Fruit fly (Drosophila melanogaster) whole organism, adult: ENCODE results near the gene Pex7.
A peak's percentile ranks its signal among the peaks of the same experiment; 100 is the strongest.

Source experiments
- CG11617 ChIP-seq: fragments of 200-800 bp; sonication (Bioruptor generic); optimal IDR thresholded peaks from 2 replicates; lab custom pipeline; 2017; ENCODE audit warnings: mild to moderate bottlenecking, missing biosample characterization, missing genetic modification reagents, missing genetic modification characterization
- CG12768 ChIP-seq: fragments of 200-800 bp; sonication (Bioruptor generic); optimal IDR thresholded peaks from 2 replicates; lab custom pipeline; 2017; ENCODE audit warnings: missing biosample characterization, missing genetic modification characterization, mild to moderate bottlenecking, moderate library complexity, missing genetic modification reagents
- CG14711 ChIP-seq: fragments of 200-800 bp; sonication (Bioruptor generic); optimal IDR thresholded peaks from 2 replicates; lab custom pipeline; 2018; ENCODE audit warnings: missing biosample characterization, mild to moderate bottlenecking, missing genetic modification characterization, moderate library complexity
- CG1620 ChIP-seq: fragments of 200-800 bp; sonication (Bioruptor generic); optimal IDR thresholded peaks from 2 replicates; lab custom pipeline; 2016; ENCODE audit warnings: missing biosample characterization, missing genetic modification characterization
- CG33017 ChIP-seq: fragments of 200-800 bp; sonication (Bioruptor generic); optimal IDR thresholded peaks from 2 replicates; lab custom pipeline; 2018; ENCODE audit warnings: missing biosample characterization, mild to moderate bottlenecking, missing genetic modification characterization, moderate library complexity
- CG5204 ChIP-seq: fragments of 200-800 bp; sonication (Bioruptor generic); optimal IDR thresholded peaks from 2 replicates; lab custom pipeline; 2016; ENCODE audit warnings: missing biosample characterization, missing genetic modification characterization
- CG7045 ChIP-seq: fragments of 200-800 bp; sonication (Bioruptor generic); optimal IDR thresholded peaks from 2 replicates; lab custom pipeline; 2017; ENCODE audit warnings: missing biosample characterization, mild to moderate bottlenecking, missing genetic modification characterization
- CG7101 ChIP-seq: fragments of 200-800 bp; sonication (Bioruptor generic); optimal IDR thresholded peaks from 2 replicates; lab custom pipeline; 2018; ENCODE audit warnings: missing biosample characterization, mild to moderate bottlenecking, missing genetic modification characterization, moderate library complexity
- Clk ChIP-seq: fragments of 200-800 bp; sonication (Bioruptor generic); optimal IDR thresholded peaks from 2 replicates; lab custom pipeline; 2017; ENCODE audit warnings: missing biosample characterization, missing genetic modification characterization
- Crg-1 ChIP-seq: fragments of 200-800 bp; sonication (Bioruptor generic); optimal IDR thresholded peaks from 2 replicates; lab custom pipeline; 2016; ENCODE audit warnings: missing biosample characterization, missing genetic modification characterization
- Hr96 ChIP-seq: fragments of 200-800 bp; sonication (Bioruptor generic); optimal IDR thresholded peaks from 2 replicates; lab custom pipeline; 2016; ENCODE audit warnings: missing biosample characterization, missing genetic modification characterization
- Mnt ChIP-seq: fragments of 200-800 bp; sonication (Bioruptor generic); optimal IDR thresholded peaks from 2 replicates; lab custom pipeline; 2016; ENCODE audit warnings: missing biosample characterization, mild to moderate bottlenecking, missing genetic modification characterization
- bab1 ChIP-seq: fragments of 200-800 bp; sonication (Bioruptor generic); optimal IDR thresholded peaks from 3 replicates; lab custom pipeline; 2019; ENCODE audit warnings: missing biosample characterization, mild to moderate bottlenecking, missing genetic modification characterization, moderate library complexity
- cic ChIP-seq: fragments of 200-800 bp; sonication (Bioruptor generic); optimal IDR thresholded peaks from 2 replicates; lab custom pipeline; 2017; ENCODE audit warnings: missing biosample characterization, mild to moderate bottlenecking, missing genetic modification characterization, moderate library complexity
- cnc ChIP-seq, 2 experiments: fragments of >200 bp; optimal IDR thresholded peaks; 2 replicates each; lab custom pipeline; 2017
- kay ChIP-seq: fragments of 200-800 bp; sonication (Bioruptor generic); peaks from one replicate; lab custom pipeline; 2016; ENCODE audit warnings: missing biosample characterization, missing genetic modification characterization, borderline replicate concordance
- ovo ChIP-seq: fragments of 200-800 bp; sonication (Bioruptor generic); optimal IDR thresholded peaks from 2 replicates; lab custom pipeline; 2016; ENCODE audit warnings: missing biosample characterization, missing genetic modification characterization
- pad ChIP-seq: fragments of 200-800 bp; sonication (Bioruptor generic); optimal IDR thresholded peaks from 3 replicates; lab custom pipeline; 2017; ENCODE audit warnings: missing biosample characterization, missing genetic modification characterization, mild to moderate bottlenecking, moderate library complexity, missing genetic modification reagents
- tj ChIP-seq: fragments of 200-800 bp; sonication (Bioruptor generic); optimal IDR thresholded peaks from 3 replicates; lab custom pipeline; 2017; ENCODE audit warnings: missing biosample characterization, mild to moderate bottlenecking, missing genetic modification characterization, moderate library complexity
- toe ChIP-seq: fragments of 200-800 bp; sonication (Bioruptor generic); optimal IDR thresholded peaks from 2 replicates; lab custom pipeline; 2016; ENCODE audit warnings: missing biosample characterization, missing genetic modification characterization

Pex7 gene

DNA sequence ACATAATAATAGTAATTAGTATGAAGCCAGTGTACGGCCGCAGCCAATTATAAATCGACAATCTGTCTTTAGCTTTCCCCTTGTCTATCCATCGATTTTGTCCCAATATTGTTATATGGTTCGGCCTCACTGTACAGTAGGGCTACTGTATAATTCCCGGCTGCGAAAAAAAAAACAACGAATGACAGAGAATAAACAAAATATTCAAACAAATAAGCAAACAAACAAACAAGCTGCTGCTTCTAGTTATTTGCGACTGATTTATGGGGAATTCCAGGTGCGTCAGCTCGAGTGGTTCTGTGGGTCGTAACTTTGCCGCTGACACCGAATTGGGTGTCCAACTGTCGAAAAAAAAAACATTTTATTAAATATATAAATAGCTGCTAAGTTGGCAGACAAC lies 42.7 kb downstream of the Pex7 start:
- TF ChIP-seq CG7101: peak; percentile 21
- no peak for TF ChIP-seq ovo (GFP tag; lab: Kevin White, UChicago)
- TF ChIP-seq bab1: no peak

DNA sequence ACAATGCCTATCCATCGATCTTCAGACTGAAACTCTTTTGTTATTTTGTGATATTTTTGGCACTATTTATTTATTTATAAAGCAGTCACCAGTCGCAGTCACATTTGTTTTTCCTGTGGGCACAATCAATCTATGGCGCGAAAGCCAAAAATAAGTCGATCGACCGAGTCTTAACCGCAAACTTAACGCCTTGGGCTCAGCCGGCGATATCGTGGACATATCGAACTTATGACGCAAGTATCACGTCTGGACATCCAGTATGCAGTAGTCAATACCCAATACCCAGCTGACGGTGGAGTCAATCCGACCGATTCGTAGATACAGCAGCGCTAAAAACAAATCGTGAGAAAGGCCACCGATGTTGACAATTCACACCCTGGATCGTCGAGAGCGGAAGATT lies 43.7 kb downstream of the Pex7 start:
- TF ChIP-seq Clk (GFP tag; lab: Kevin White, UChicago): no peak

DNA sequence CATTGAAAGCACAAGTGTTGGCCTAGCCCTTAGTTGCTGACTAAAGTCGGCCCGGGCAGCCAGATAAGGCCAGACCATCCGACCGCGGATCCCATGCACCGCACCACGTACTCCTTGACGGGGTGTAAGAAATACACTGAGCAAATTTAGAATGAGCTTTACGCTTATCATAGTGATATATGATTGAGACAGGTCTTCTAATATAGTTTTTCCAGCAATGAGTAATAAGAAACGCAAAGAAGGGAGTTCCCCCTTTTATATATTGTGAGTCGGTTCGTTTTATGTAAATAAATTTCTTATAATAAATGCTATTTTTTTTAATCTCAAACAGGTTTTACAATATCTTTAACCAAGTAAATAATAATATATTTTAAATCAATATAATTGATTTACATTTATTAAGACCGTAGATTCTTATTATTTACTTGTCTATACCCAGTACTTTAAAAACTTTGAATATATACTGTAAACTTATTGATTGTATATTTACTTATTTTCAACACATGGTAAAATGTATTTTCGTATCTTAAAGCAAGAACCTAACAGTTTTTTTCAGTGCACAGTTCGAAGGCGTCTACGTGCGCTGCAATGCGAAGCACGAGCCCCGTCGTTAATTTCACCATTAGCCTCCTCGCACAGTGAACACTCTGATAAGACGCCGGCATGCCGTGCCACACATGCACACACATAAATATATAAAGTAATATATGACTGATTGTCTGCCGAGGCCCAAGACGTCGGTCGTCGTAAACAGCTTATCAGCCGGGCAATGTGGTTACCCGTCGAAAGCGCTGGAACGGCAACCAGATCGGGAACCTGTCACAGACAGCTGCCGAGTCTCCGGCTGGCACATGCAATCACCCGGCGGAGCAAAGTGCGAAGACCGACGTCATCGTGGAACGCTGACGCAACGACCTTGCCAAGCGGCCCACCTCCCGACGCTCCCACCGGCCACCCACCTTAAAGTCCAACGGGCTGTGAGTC lies 45.2 kb downstream of the Pex7 start:
- TF ChIP-seq CG33017 (tag; lab: Kevin White, UChicago) (peak; percentile 25), CG1620 (no peak), bab1 (peak; percentile 86), CG7045 (GFP tag; lab: Kevin White, UChicago) (peak; percentile 54), CG7101 (peak; percentile 68), kay (peak; percentile 89), CG12768 (GFP tag; lab: Kevin White, UChicago) (peak; percentile 85), CG5204 (GFP tag; lab: Kevin White, UChicago) (no peak), CG14711 (tag; lab: Kevin White, UChicago) (peak; percentile 56), Clk (GFP tag; lab: Kevin White, UChicago) (no peak), Hr96 (peak; percentile 53), pad (peak; percentile 43), tj (GFP tag; lab: Kevin White, UChicago) (peak; percentile 49), CG11617 (peak; percentile 91), Mnt (GFP tag; lab: Kevin White, UChicago) (peak; percentile 63), ovo (GFP tag; lab: Kevin White, UChicago) (no peak), Crg-1 (GFP tag; lab: Kevin White, UChicago) (peak; percentile 14), cic (GFP tag; lab: Kevin White, UChicago) (peak; percentile 85), toe (no peak), cnc (optimal IDR thresholded peaks at IDR 0.05; lab: Kevin White, UChicago) (no peak)

DNA sequence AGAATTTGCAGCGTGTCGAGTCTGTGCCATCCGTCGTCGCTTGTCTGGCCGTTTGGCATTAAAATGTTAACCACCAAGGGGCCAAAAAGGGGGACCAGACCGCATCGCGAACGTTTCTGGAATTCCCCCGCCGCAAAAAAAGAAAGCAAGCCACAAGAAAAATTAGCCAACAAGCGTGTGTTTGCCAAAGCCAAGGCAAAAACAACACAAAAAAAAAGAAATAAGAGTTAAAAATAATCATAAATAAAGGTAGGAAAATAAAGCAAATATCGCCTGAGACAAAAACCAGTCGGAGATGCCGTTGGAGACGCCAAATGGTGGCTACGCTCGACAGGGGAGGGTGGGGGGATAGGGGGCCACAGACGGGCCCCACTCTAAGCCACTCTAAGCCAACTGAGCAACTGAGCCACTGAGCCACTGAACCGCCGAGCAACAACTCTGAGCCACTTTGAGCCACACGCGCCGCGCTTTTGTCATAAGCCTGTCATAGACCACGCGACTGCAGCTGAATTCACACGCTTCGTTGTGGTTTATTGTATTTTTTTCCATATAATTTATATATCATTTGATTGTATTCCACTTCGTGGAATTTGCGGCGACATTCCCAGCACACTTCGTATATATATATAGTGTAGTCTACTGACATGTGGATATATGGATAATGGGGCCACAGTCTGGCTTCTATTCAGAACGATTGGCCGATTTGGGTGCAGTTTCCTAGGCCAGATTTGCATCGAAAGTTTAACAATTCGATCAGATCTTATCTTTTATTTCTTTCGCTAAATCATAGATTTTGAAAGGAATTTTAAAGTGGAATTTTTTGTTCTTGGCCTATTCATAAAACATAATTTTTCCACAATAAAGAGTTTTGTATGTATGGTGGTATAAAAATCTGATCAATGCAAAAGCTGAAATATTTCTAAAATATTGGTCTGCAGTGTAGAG lies 46.9 kb downstream of the Pex7 start:
- no peak for TF ChIP-seq Mnt (GFP tag; lab: Kevin White, UChicago)
- no peak for TF ChIP-seq CG7101
- peak; percentile 29 for TF ChIP-seq ovo (GFP tag; lab: Kevin White, UChicago)
- TF ChIP-seq kay: peak; percentile 79
- TF ChIP-seq CG14711 (tag; lab: Kevin White, UChicago): no peak
- no peak for TF ChIP-seq CG1620
- peak; percentile 47 for TF ChIP-seq cic (GFP tag; lab: Kevin White, UChicago)
- TF ChIP-seq toe: no peak
- peak; percentile 85 for TF ChIP-seq bab1
- no peak for TF ChIP-seq cnc (optimal IDR thresholded peaks at IDR 0.05; lab: Kevin White, UChicago)
- TF ChIP-seq CG12768 (GFP tag; lab: Kevin White, UChicago): no peak

DNA sequence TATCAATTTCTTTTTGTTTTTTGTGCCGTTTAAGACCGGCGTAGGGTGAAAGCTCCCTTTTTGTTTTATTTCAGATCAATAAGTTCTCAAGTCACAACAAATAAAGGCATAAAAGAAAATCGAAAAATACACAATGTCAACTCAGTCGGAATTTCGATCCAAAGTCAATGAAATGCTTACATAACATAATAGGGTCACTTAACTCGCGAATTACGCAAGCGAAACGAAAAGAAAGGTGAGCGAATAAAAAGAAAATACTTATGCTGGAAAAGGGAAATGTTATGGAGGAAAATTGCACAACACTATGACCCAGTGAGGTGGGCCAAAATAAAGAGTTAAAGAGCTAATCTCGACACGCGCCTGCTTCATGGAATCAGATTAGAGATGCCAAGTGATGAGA lies 49.0 kb downstream of the Pex7 start:
- TF ChIP-seq tj (GFP tag; lab: Kevin White, UChicago) (peak; percentile 57), toe (no peak), kay (no peak)

DNA sequence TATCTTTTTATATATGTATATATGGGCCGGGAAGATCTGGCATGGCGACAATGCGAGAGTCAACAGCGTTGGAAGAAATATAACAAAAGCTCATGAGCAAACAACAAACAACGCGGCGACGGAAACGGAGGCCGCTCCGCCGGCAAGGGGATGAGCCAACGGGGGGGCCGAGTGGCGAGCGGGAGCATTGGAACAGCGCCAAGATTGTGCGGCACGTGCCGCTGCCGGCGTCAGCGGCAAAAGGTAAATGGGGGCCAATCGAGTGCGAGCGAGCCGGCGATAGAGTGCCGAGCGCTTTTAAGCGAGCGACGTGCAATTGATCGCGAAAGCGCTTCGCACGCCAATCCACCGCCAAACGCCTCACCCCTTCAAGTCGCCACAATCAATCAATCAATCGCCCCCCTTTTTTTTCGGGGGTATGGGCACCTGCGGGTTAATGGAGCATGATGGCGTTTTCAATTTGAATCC lies 49.6 kb downstream of the Pex7 start:
- TF ChIP-seq bab1 (peak; percentile 93), cic (GFP tag; lab: Kevin White, UChicago) (peak; percentile 95), tj (GFP tag; lab: Kevin White, UChicago) (peak; percentile 45), CG5204 (GFP tag; lab: Kevin White, UChicago) (peak; percentile 51), CG12768 (GFP tag; lab: Kevin White, UChicago) (peak; percentile 91), Mnt (GFP tag; lab: Kevin White, UChicago) (peak; percentile 86), CG7045 (GFP tag; lab: Kevin White, UChicago) (peak; percentile 83), CG1620 (peak; percentile 67), kay (no peak), CG11617 (peak; percentile 78), toe (no peak), Hr96 (peak; percentile 42), ovo (GFP tag; lab: Kevin White, UChicago) (peak; percentile 91), CG33017 (tag; lab: Kevin White, UChicago) (peak; percentile 23), CG7101 (peak; percentile 66), Clk (GFP tag; lab: Kevin White, UChicago) (peak; percentile 27), CG14711 (tag; lab: Kevin White, UChicago) (peak; percentile 45), Crg-1 (GFP tag; lab: Kevin White, UChicago) (peak; percentile 88), cnc (optimal IDR thresholded peaks at IDR 0.05; lab: Kevin White, UChicago) (no peak), pad (peak; percentile 59)
